Worm (Caenorhabditis elegans): ENCODE measurements around the gene cpg-1.
A peak's percentile ranks its signal among the peaks of the same experiment; 100 is the strongest.

Gene cpg-1

ce11 chrIII:4491164-4492144 lies 2.3 kb downstream of the cpg-1 start (continued):
- TF ChIP-seq mdt-29 (GFP tag; IDR thresholded peaks at IDR 0.05) (peak; percentile 51), nhr-11 (tag; optimal IDR thresholded peaks at IDR 0.05) (no peak), lin-38 (GFP tag; IDR thresholded peaks at IDR 0.05) (peak; percentile 53; the same call in 1 of the 2 replicates), skn-1 (tag; optimal IDR thresholded peaks at IDR 0.05) (no peak), ceh-28 (tag; optimal IDR thresholded peaks at IDR 0.05) (no peak), sdz-12 (GFP tag; optimal IDR thresholded peaks at IDR 0.05) (peak; percentile 23), aly-2 (tag; optimal IDR thresholded peaks at IDR 0.05) (no peak), egl-43 (GFP tag; IDR thresholded peaks at IDR 0.05) (no peak), nhr-10 (tag; optimal IDR thresholded peaks at IDR 0.05) (peak; percentile 47), gei-8 (GFP tag; optimal IDR thresholded peaks at IDR 0.05) (peak; percentile 67), nhr-111 (GFP tag; optimal IDR thresholded peaks at IDR 0.05) (peak; percentile 68), Y5F2A.4 (GFP tag; optimal IDR thresholded peaks at IDR 0.05) (peak; percentile 54), duxl-1 (tag; optimal IDR thresholded peaks at IDR 0.05; ENCODE audit: poor library complexity) (peak; percentile 1), daf-19 (GFP tag; conservative IDR thresholded peaks at IDR 0.05) (0 out of 2 replicates have a peak, but pooled peaks have one; percentile 28), nhr-25 (tag; optimal IDR thresholded peaks at IDR 0.05; ENCODE audit: borderline replicate concordance, insufficient read depth) (no peak), ztf-11 (tag; optimal IDR thresholded peaks at IDR 0.05) (no peak), T26A8.4 (GFP tag; IDR thresholded peaks at IDR 0.05) (peak; percentile 20; the same call in 1 of the 2 replicates), ces-1 (GFP tag; optimal IDR thresholded peaks at IDR 0.05) (peak; percentile 2), daf-16 (GFP tag; optimal IDR thresholded peaks at IDR 0.05) (no peak), daf-16 (tag; optimal IDR thresholded peaks at IDR 0.05) (peak; percentile 39), set-16 (GFP tag; IDR thresholded peaks at IDR 0.05) (no peak), rbr-2 (tag; optimal IDR thresholded peaks at IDR 0.05) (peak; percentile 41), ceh-44 (GFP tag; IDR thresholded peaks at IDR 0.05) (no peak), zfp-3 (GFP tag; conservative IDR thresholded peaks at IDR 0.05) (peak; percentile 31; the same call in 1 of the 2 replicates), arid-1 (GFP tag; conservative IDR thresholded peaks at IDR 0.05) (no peak), Y75B8A.6 (GFP tag; IDR thresholded peaks at IDR 0.05) (peak; percentile 80; the same call in 1 of the 2 replicates), nhr-41 (GFP tag; IDR thresholded peaks at IDR 0.05) (no peak), nhr-102 (tag; optimal IDR thresholded peaks at IDR 0.05) (peak; percentile 78)

- TF ChIP-seq ceh-20 (GFP tag; IDR thresholded peaks at IDR 0.05) (no peak), arid-1 (GFP tag; conservative IDR thresholded peaks at IDR 0.05) (no peak), ztf-11 (tag; optimal IDR thresholded peaks at IDR 0.05) (no peak), madf-5 (GFP tag; IDR thresholded peaks at IDR 0.05) (no peak), mxl-2 (GFP tag; conservative IDR thresholded peaks at IDR 0.05) (no peak), unc-39 (tag; optimal IDR thresholded peaks at IDR 0.05) (no peak), Y5F2A.4 (GFP tag; optimal IDR thresholded peaks at IDR 0.05) (no peak), daf-16 (GFP tag; optimal IDR thresholded peaks at IDR 0.05) (no peak), daf-16 (tag; optimal IDR thresholded peaks at IDR 0.05) (peak; percentile 39), jun-1 (tag; optimal IDR thresholded peaks at IDR 0.05) (no peak), hlh-30 (tag; optimal IDR thresholded peaks at IDR 0.05; ENCODE audit: insufficient read depth) (peak; percentile 8), lin-1 (GFP tag; IDR thresholded peaks at IDR 0.05) (no peak), Y105C5A.15 (GFP tag; IDR thresholded peaks at IDR 0.05) (no peak), mes-2 (tag; optimal IDR thresholded peaks at IDR 0.05; ENCODE audit: poor library complexity, severe bottlenecking) (no peak), ceh-28 (tag; optimal IDR thresholded peaks at IDR 0.05) (no peak), egl-27 (tag; optimal IDR thresholded peaks at IDR 0.05) (no peak), D1046.2 (GFP tag; IDR thresholded peaks at IDR 0.05) (no peak), rbr-2 (tag; optimal IDR thresholded peaks at IDR 0.05) (no peak), F44E2.7 (GFP tag; IDR thresholded peaks at IDR 0.05) (no peak), lir-3 (tag; optimal IDR thresholded peaks at IDR 0.05) (no peak), nhr-77 (tag; optimal IDR thresholded peaks at IDR 0.05) (peak; percentile 41), spr-3 (GFP tag; optimal IDR thresholded peaks at IDR 0.05) (no peak), pqm-1 (tag; optimal IDR thresholded peaks at IDR 0.05) (peak; percentile 33), madf-9 (GFP tag; conservative IDR thresholded peaks at IDR 0.05) (no peak)
These were observed 4.0 kb downstream of the cpg-1 start for ce11 chrIII:4493008-4493777.

Measured in whole organism, L4 larva.